Worm (Caenorhabditis elegans) whole organism, L2 larva: ENCODE results near the gene fbxa-176.
"Not testable (repeated sequence)": the region's sequence is repeated elsewhere in the genome, so short reads cannot be mapped to it uniquely, and the experiment has no call there.

Experiments
- C34F6.9 ChIP-seq: fragments of 150-350 bp; optimal IDR thresholded peaks from 2 replicates; lab custom pipeline; 2014; ENCODE audit warnings: missing biosample characterization, missing genetic modification characterization
- F13H6.1 ChIP-seq: sonication (generic microtip); optimal IDR thresholded peaks from 2 replicates; lab custom pipeline; 2016; ENCODE audit warnings: missing genetic modification characterization, missing compliant biosample characterization
- R02D3.7 ChIP-seq: fragments of 150-350 bp; optimal IDR thresholded peaks from 2 replicates; lab custom pipeline; 2014; ENCODE audit warnings: missing biosample characterization, missing genetic modification characterization
- alr-1 ChIP-seq: fragments of 150-350 bp; optimal IDR thresholded peaks from 2 replicates; lab custom pipeline; 2014; ENCODE audit warnings: missing biosample characterization, missing genetic modification characterization
- aly-2 ChIP-seq: fragments of 150-350 bp; optimal IDR thresholded peaks from 2 replicates; lab custom pipeline; 2014; ENCODE audit warnings: missing biosample characterization, missing genetic modification characterization
- blmp-1 ChIP-seq: sonication (generic microtip); optimal IDR thresholded peaks from 2 replicates; lab custom pipeline; 2017; ENCODE audit warnings: missing genetic modification characterization, mild to moderate bottlenecking, missing compliant biosample characterization, antibody characterized with exemption, moderate library complexity; ENCODE audit not compliant: insufficient read depth
- ceh-16 ChIP-seq: fragments of 150-350 bp; optimal IDR thresholded peaks from 2 replicates; lab custom pipeline; 2014; ENCODE audit warnings: missing biosample characterization, missing genetic modification characterization
- crh-2 ChIP-seq: sonication (generic microtip); optimal IDR thresholded peaks from 2 replicates; lab custom pipeline; 2017; ENCODE audit warnings: missing biosample characterization, missing genetic modification characterization
- dmd-4 ChIP-seq: sonication (generic microtip); optimal IDR thresholded peaks from 2 replicates; lab custom pipeline; 2017; ENCODE audit warnings: missing biosample characterization, missing genetic modification characterization
- elt-1 ChIP-seq: fragments of 150-350 bp; optimal IDR thresholded peaks from 2 replicates; lab custom pipeline; 2014; ENCODE audit warnings: missing biosample characterization, missing genetic modification characterization
- fos-1 ChIP-seq: fragments of 150-350 bp; optimal IDR thresholded peaks from 2 replicates; lab custom pipeline; 2014; ENCODE audit warnings: missing biosample characterization, missing genetic modification characterization
- gmeb-1 ChIP-seq: fragments of 150-350 bp; optimal IDR thresholded peaks from 2 replicates; lab custom pipeline; 2014; ENCODE audit warnings: missing biosample characterization, missing genetic modification characterization
- lin-13 ChIP-seq: fragments of 150-350 bp; optimal IDR thresholded peaks from 2 replicates; lab custom pipeline; 2014; ENCODE audit warnings: missing biosample characterization, missing genetic modification reagents, missing genetic modification characterization
- lin-39 ChIP-seq: fragments of 150-350 bp; optimal IDR thresholded peaks from 2 replicates; lab custom pipeline; 2014; ENCODE audit warnings: missing biosample characterization, missing genetic modification reagents, missing genetic modification characterization
- lsy-2 ChIP-seq, 2 experiments: fragments of 150-350 bp in 1 of 2; sonication (generic microtip) in 1 of 2; optimal IDR thresholded peaks; 2 replicates each; lab custom pipeline; 2014 to 2017; ENCODE audit warnings: missing biosample characterization in 2 of 2, missing genetic modification characterization in 2 of 2
- mab-5 ChIP-seq: fragments of 150-350 bp; optimal IDR thresholded peaks from 2 replicates; lab custom pipeline; 2014; ENCODE audit warnings: missing biosample characterization, missing genetic modification characterization
- mbf-1 ChIP-seq: sonication (generic microtip); optimal IDR thresholded peaks from 2 replicates; lab custom pipeline; 2017; ENCODE audit warnings: missing biosample characterization, missing genetic modification characterization
- mdl-1 ChIP-seq, 2 experiments: fragments of 150-350 bp in 1 of 2; sonication (generic microtip) in 1 of 2; optimal IDR thresholded peaks; 2 replicates each; lab custom pipeline; 2017; ENCODE audit warnings: missing biosample characterization in 2 of 2, missing genetic modification characterization in 2 of 2
- nhr-10 ChIP-seq: sonication (generic microtip); optimal IDR thresholded peaks from 2 replicates; lab custom pipeline; 2017; ENCODE audit warnings: missing biosample characterization, missing genetic modification characterization
- nhr-11 ChIP-seq: fragments of 150-350 bp; optimal IDR thresholded peaks from 2 replicates; lab custom pipeline; 2014; ENCODE audit warnings: missing biosample characterization, missing genetic modification characterization
- nhr-12 ChIP-seq: fragments of 150-350 bp; optimal IDR thresholded peaks from 2 replicates; lab custom pipeline; 2014; ENCODE audit warnings: missing biosample characterization, missing genetic modification characterization
- nhr-129 ChIP-seq: fragments of 150-350 bp; optimal IDR thresholded peaks from 2 replicates; lab custom pipeline; 2014; ENCODE audit warnings: missing biosample characterization, missing genetic modification characterization
- nhr-21 ChIP-seq: fragments of 150-350 bp; optimal IDR thresholded peaks from 2 replicates; lab custom pipeline; 2014; ENCODE audit warnings: missing biosample characterization, missing genetic modification characterization
- nhr-23 ChIP-seq: fragments of 150-350 bp; optimal IDR thresholded peaks from 2 replicates; lab custom pipeline; 2014; ENCODE audit warnings: missing biosample characterization, missing genetic modification reagents, missing genetic modification characterization
- nhr-6 ChIP-seq: fragments of 150-350 bp; optimal IDR thresholded peaks from 2 replicates; lab custom pipeline; 2014; ENCODE audit warnings: missing biosample characterization, missing genetic modification characterization
- nhr-77 ChIP-seq: fragments of 150-350 bp; optimal IDR thresholded peaks from 2 replicates; lab custom pipeline; 2014; ENCODE audit warnings: missing biosample characterization, missing genetic modification characterization
- peb-1 ChIP-seq: fragments of 150-350 bp; optimal IDR thresholded peaks from 2 replicates; lab custom pipeline; 2014; ENCODE audit warnings: missing biosample characterization, missing genetic modification characterization
- sem-4 ChIP-seq: fragments of 150-350 bp; optimal IDR thresholded peaks from 2 replicates; lab custom pipeline; 2014; ENCODE audit warnings: missing biosample characterization, missing genetic modification reagents, missing genetic modification characterization
- skn-1 ChIP-seq: sonication (generic microtip); optimal IDR thresholded peaks from 2 replicates; lab custom pipeline; 2017; ENCODE audit warnings: missing biosample characterization, missing genetic modification characterization
- sma-9 ChIP-seq, 2 experiments: fragments of 150-350 bp in 1 of 2; sonication (generic microtip) in 1 of 2; optimal IDR thresholded peaks; 2 replicates each; lab custom pipeline; 2014 to 2016; ENCODE audit warnings: missing genetic modification characterization in 2 of 2, mild to moderate bottlenecking in 1 of 2, missing biosample characterization in 1 of 2, missing compliant biosample characterization in 1 of 2, missing genetic modification reagents in 1 of 2, moderate library complexity in 1 of 2
- unc-39 ChIP-seq: fragments of 150-350 bp; optimal IDR thresholded peaks from 2 replicates; lab custom pipeline; 2014; ENCODE audit warnings: missing biosample characterization, missing genetic modification characterization
- unc-55 ChIP-seq: fragments of 150-350 bp; sonication (generic microtip); optimal IDR thresholded peaks from 3 replicates; lab custom pipeline; 2014; ENCODE audit warnings: missing biosample characterization, missing genetic modification reagents, missing genetic modification characterization
- unc-62 ChIP-seq: fragments of 150-350 bp; optimal IDR thresholded peaks from 2 replicates; lab custom pipeline; 2014; ENCODE audit warnings: missing biosample characterization, missing genetic modification reagents, missing genetic modification characterization
- ztf-11 ChIP-seq: sonication (generic microtip); optimal IDR thresholded peaks from 2 replicates; lab custom pipeline; 2017; ENCODE audit warnings: missing biosample characterization, missing genetic modification characterization
- ztf-4 ChIP-seq: fragments of 150-350 bp; optimal IDR thresholded peaks from 2 replicates; lab custom pipeline; 2014; ENCODE audit warnings: missing biosample characterization, missing genetic modification characterization

The fbxa-176 gene

DNA sequence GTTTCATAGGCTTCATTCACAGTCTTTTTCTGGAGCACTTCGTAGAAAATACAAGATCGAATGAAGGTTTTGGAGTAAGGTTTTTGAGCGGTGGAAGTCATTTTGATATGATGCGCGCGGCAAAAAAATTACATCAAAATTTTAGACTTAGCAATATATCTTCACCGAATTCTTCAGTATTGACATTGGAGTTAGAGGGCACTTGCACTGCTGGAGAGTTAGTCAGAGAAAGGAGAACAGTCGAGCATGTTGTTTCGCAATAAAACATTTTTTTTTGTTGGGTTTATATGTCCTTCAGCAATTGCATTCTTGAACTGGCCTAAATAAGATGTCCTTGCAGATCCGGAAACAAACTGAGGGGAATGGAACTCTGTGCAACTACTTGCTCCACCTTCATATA, 16.4 kb downstream of the fbxa-176 start, which contains the start of gene fbxa-171:
TSS of gene fbxa-171 (minus strand) at position 101 of the 400 bp plus-strand sequence.
- TF ChIP-seq nhr-129 (tag; lab: Kevin White, UChicago) (no peak), lin-13 (GFP tag; lab: Kevin White, UChicago) (no peak), nhr-21 (tag; lab: Kevin White, UChicago) (no peak), nhr-6 (tag; lab: Kevin White, UChicago) (no peak), mbf-1 (no peak), C34F6.9 (tag; lab: Kevin White, UChicago) (no peak), nhr-77 (tag; lab: Kevin White, UChicago) (no peak), lsy-2 (tag; optimal IDR thresholded peaks at IDR 0.05; lab: Kevin White, UChicago) (no peak)

DNA sequence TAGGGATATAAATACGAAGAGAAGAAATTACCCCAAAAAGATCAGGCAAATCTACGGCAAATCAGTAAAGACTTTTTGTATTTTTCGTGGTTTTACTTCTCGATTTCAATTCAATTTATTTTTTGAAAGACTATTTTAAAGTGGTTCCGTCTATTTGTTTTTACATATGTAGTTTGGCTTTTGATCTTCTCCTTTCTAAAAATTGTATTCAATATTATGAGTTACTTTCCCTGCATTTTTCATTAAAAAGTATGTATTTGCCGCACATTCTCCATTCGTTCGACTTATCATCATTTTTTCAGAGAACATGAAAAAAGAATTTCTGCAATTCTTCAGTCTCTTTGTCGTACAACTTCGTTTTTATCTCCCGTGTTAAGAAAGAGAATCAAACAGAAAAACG, 17.4 kb downstream of the fbxa-176 start, which contains the start of gene C38D9.2:
TSS of gene C38D9.2 (plus strand) at position 301 of the 400 bp plus-strand sequence.
- no peak for TF ChIP-seq alr-1
- TF ChIP-seq sem-4, result no peak
- TF ChIP-seq ztf-11 (tag; lab: Kevin White, UChicago), result no peak
- TF ChIP-seq crh-2 (tag; lab: Kevin White, UChicago), result no peak
- TF ChIP-seq F13H6.1 (tag; lab: Kevin White, UChicago), result no peak
- TF ChIP-seq mbf-1, result no peak
- TF ChIP-seq mdl-1 (tag; optimal IDR thresholded peaks at IDR 0.05; lab: Kevin White, UChicago), result no peak
- no peak for TF ChIP-seq R02D3.7 (tag; lab: Kevin White, UChicago)
- TF ChIP-seq gmeb-1 (tag; lab: Kevin White, UChicago), result no peak
- TF ChIP-seq fos-1, result no peak
- TF ChIP-seq C34F6.9 (tag; lab: Kevin White, UChicago), result no peak
- no peak for TF ChIP-seq aly-2 (tag; lab: Kevin White, UChicago)
- TF ChIP-seq nhr-6 (tag; lab: Kevin White, UChicago), result no peak
- no peak for TF ChIP-seq nhr-12 (tag; lab: Kevin White, UChicago)
- TF ChIP-seq nhr-10 (tag; lab: Kevin White, UChicago), result no peak
- TF ChIP-seq dmd-4, result no peak
- TF ChIP-seq nhr-77 (tag; lab: Kevin White, UChicago), result no peak

DNA sequence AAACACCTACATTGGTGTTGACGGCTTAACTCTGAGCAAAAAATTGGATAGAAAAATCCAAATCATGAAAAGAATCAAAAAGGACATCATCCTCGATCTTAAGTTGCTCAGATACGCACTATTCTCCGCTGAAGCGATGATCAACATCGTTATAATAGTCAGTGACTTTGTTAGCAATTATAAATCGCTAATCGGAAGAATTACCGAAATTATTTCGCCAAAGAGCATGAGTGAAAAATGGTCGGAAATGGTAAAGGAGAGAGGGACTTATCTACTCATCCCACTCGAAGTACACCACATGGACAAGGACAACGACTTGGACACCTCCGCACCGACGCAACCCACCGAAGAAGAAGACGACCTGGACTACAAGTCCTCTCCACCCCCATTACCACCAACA, 30.5 kb downstream of the fbxa-176 start:
- no peak for TF ChIP-seq blmp-1
- TF ChIP-seq elt-1 (tag; lab: Kevin White, UChicago), result no peak
- TF ChIP-seq mab-5 (tag; lab: Kevin White, UChicago), result no peak
- no peak for TF ChIP-seq F13H6.1 (tag; lab: Kevin White, UChicago)
- TF ChIP-seq sma-9 (GFP tag; optimal IDR thresholded peaks at IDR 0.05; lab: Kevin White, UChicago), result no peak
- no peak for TF ChIP-seq sma-9 (tag; optimal IDR thresholded peaks at IDR 0.05; lab: Kevin White, UChicago)
- no peak for TF ChIP-seq ztf-4 (tag; lab: Kevin White, UChicago)
- no peak for TF ChIP-seq peb-1
- TF ChIP-seq unc-55 (GFP tag; lab: Kevin White, UChicago), result no peak
- TF ChIP-seq nhr-23, result no peak
- TF ChIP-seq ztf-11 (tag; lab: Kevin White, UChicago), result no peak
- TF ChIP-seq nhr-11, result no peak
- TF ChIP-seq dmd-4, result no peak
- TF ChIP-seq lin-39 (tag; lab: Kevin White, UChicago), result no peak
- no peak for TF ChIP-seq unc-39 (tag; lab: Kevin White, UChicago)
- no peak for TF ChIP-seq lin-13 (GFP tag; lab: Kevin White, UChicago)
- no peak for TF ChIP-seq skn-1 (tag; lab: Kevin White, UChicago)
- TF ChIP-seq alr-1, result no peak
- no peak for TF ChIP-seq ceh-16 (tag; lab: Kevin White, UChicago)
- TF ChIP-seq nhr-21 (tag; lab: Kevin White, UChicago), result no peak
- TF ChIP-seq, all 48 proteins: peak for 0

DNA sequence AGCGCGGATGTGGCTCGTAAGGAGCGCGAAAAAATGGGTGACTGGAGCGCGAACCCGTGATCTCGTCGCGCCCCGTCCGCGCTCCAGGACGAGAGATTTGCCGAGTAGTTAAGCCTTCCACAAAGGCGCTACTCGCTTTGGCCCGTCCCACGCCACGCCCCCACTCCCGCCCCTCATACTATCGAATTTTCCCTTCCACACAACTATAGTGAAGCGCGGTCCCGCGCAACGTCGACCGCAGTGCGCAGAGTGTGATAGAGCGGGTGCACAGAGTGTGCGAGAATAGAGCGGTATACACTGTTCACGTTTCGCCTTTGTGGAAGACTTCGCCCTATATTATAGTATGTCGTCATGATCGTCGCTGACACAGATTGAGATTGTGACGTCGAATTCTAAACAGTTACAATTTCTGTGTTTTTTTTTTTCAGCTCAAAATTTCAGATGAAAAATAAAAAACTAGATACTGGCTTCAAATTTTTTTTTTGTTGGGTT, 34.9 kb downstream of the fbxa-176 start, which contains the start of gene fbxa-133:
TSS of gene fbxa-133 (plus strand) at position 442 of the 492 bp plus-strand sequence.
- TF ChIP-seq unc-62 (GFP tag; lab: Kevin White, UChicago); sma-9 (GFP tag; optimal IDR thresholded peaks at IDR 0.05; lab: Kevin White, UChicago); sma-9 (tag; optimal IDR thresholded peaks at IDR 0.05; lab: Kevin White, UChicago); nhr-23: not testable (repeated sequence)
- TF ChIP-seq, all 48 proteins: peak for 0; not testable (repeated sequence) for 48
